Worm (Caenorhabditis elegans): ENCODE results near the gene sfxn-1.4.

Gene sfxn-1.4

DNA sequence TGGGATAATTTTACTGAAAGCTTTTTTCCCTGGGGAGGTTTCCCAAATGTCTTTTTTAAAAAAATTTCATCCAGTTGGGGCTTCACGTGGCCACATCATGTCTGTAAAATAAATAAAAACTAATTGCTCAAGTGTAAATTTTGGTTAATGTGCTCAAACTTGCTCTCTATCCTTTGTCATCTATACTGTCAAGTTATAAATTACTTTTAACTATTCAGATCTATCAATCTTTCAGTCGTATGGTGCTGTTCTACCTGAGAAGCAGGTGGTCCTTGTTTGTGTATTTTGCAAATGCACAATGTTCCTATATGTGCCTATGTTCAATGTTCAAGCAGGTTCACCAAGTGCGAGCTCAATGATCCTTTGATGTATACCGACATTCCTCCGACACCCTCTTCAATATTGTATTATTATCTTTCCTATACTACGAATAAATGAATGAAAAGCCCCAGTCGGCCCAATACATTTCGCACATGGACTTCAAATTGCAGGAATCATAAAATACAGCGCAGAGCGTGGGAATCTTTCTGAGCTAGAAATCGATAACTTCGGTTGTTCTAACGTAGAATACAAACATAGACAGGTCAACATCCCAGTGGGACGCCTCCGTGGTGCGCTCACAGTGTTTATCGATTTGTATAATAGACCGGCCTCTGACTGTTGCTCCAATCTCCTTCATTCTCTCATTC is at the start of gene sfxn-1.4, which contains the start of gene C47D12.4:
Gene sfxn-1.4 (minus strand): TSS at position 101 of the 689 bp plus-strand sequence.
Gene C47D12.4 (plus strand): TSS at position 639 of the 689 bp plus-strand sequence.
- TF ChIP-seq T22C8.4 (GFP tag; IDR thresholded peaks at IDR 0.05) (0 out of 2 replicates have a peak, but pooled peaks have one; percentile 18), ztf-23 (GFP tag; IDR thresholded peaks at IDR 0.05) (no peak)

DNA sequence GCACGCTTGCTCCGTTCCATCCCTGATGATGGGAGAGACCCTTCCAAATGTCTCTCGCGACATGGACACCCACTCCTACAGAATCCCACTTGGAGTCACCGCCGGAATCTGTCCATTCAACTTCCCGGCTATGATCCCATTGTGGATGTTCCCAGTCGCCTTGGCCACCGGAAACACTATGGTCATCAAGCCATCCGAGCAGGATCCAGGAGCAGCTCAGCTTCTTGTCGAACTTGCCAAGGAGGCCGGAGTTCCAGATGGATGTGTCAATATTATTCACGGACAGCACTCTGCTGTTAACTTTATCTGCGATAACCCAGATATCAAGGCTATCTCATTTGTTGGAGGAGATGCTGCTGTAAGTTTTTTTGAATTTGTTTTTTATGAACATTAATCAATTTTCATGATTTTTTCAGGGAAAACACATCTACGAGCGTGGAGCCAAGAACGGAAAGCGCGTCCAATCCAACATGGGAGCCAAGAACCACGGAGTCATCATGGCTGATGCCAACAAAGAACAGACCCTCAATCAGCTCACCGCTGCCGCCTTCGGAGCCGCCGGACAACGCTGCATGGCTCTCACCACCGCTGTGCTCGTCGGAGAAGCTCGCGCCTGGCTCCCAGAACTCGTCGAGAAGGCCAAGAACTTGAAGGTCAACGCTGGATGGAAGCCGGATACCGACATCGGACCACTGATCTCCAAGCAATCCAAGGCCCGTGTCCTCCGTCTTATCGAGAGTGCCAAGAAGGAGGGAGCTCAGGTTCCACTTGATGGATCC is 48.9 kb upstream of the sfxn-1.4 start:
- no peak for TF ChIP-seq ref-1 (GFP tag; conservative IDR thresholded peaks at IDR 0.05)
- no peak for TF ChIP-seq flt-1 (GFP tag; IDR thresholded peaks at IDR 0.05)
- TF ChIP-seq ztf-23 (GFP tag; IDR thresholded peaks at IDR 0.05), result no peak
- no peak for TF ChIP-seq cog-1 (tag; optimal IDR thresholded peaks at IDR 0.05)

DNA sequence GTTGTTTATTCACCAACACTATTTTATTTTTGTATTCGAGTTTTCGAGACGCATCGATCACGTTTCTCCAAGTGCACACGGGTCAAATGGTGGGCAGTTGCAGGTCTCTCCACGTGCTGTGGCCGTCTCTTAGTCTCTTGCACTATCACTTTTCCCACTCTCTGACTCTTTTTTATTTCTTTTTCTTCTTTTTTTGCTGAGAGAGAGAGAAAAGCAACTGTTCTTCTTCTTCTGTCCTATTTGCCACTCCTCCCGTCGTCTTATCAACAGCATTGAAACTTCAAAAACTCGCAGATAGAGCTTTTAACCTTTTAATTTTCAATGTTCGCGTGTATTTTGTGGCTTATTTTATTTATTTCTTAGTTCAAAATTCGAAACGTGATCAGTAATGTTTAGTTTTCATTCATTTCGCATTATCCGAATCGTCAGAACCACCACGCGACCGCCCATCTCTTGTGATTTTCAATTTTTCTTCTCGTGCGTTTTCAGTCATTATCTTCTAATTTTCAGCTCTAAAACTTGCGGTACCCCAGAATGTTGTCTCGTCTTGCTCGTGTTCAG is 47.6 kb upstream of the sfxn-1.4 start, which contains the start of gene alh-8:
Gene alh-8 (plus strand): TSS at position 511 of the 561 bp plus-strand sequence.
- TF ChIP-seq ztf-23 (GFP tag; IDR thresholded peaks at IDR 0.05) (no peak), klf-2 (GFP tag; conservative IDR thresholded peaks at IDR 0.05) (no peak), flt-1 (GFP tag; IDR thresholded peaks at IDR 0.05) (no peak), ztf-29 (GFP tag; IDR thresholded peaks at IDR 0.05) (no peak), ref-1 (GFP tag; conservative IDR thresholded peaks at IDR 0.05) (no peak)

ce11 chrII:11727438-11727837 is 46.4 kb upstream of the sfxn-1.4 start:
- TF ChIP-seq T22C8.4 (GFP tag; IDR thresholded peaks at IDR 0.05), result no peak
- no peak for TF ChIP-seq tab-1 (GFP tag; IDR thresholded peaks at IDR 0.05)
- TF ChIP-seq med-1 (GFP tag; optimal IDR thresholded peaks at IDR 0.05; ENCODE audit: insufficient read depth), result no peak
- TF ChIP-seq ztf-29 (GFP tag; IDR thresholded peaks at IDR 0.05), result no peak
- TF ChIP-seq ztf-23 (GFP tag; IDR thresholded peaks at IDR 0.05), result no peak
- TF ChIP-seq cog-1 (tag; optimal IDR thresholded peaks at IDR 0.05), result no peak
- TF ChIP-seq klf-2 (GFP tag; conservative IDR thresholded peaks at IDR 0.05), result no peak
- no peak for TF ChIP-seq ref-1 (GFP tag; conservative IDR thresholded peaks at IDR 0.05)
- no peak for TF ChIP-seq flt-1 (GFP tag; IDR thresholded peaks at IDR 0.05)

DNA sequence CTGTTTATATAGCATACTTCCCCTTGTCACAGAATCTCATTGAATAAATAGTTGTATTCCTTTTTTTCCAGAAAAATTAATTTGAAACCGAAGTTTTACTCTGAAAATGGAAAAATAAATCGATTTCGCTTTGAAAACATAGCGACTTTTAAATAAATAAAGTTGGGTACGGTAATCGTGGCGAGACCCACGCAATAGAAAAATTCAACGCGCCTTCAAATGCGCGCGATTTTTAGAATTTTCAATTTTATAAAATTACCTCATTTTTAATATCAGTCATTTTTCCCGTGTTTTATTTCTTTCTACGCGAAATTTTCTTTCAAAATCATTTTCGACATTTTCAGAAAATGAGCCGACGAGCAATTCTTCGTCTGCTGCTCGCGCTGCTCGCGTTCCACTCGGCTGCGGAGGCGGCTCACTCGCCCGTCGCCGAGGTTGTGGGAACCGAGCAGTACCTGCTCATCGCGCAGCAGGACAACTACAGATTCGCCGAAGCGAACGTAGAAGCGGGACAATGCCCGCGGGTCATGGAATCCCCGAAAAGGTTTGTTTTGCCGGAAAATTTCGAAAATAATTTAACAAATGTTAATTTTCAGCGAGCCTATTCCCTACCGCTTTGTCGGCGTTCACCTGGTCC is 45.6 kb upstream of the sfxn-1.4 start, which contains the start of gene F13D12.5:
Gene F13D12.5 (plus strand): TSS at position 345 of the 637 bp plus-strand sequence.
- no peak for TF ChIP-seq tab-1 (GFP tag; IDR thresholded peaks at IDR 0.05)
- no peak for TF ChIP-seq klf-2 (GFP tag; conservative IDR thresholded peaks at IDR 0.05)

ce11 chrII:11725615-11726014 is 44.6 kb upstream of the sfxn-1.4 start:
- TF ChIP-seq ztf-29 (GFP tag; IDR thresholded peaks at IDR 0.05) (no peak), flt-1 (GFP tag; IDR thresholded peaks at IDR 0.05) (no peak), T22C8.4 (GFP tag; IDR thresholded peaks at IDR 0.05) (no peak), tab-1 (GFP tag; IDR thresholded peaks at IDR 0.05) (no peak), cog-1 (tag; optimal IDR thresholded peaks at IDR 0.05) (no peak), klf-2 (GFP tag; conservative IDR thresholded peaks at IDR 0.05) (no peak), ztf-23 (GFP tag; IDR thresholded peaks at IDR 0.05) (no peak), ref-1 (GFP tag; conservative IDR thresholded peaks at IDR 0.05) (no peak), med-1 (GFP tag; optimal IDR thresholded peaks at IDR 0.05; ENCODE audit: insufficient read depth) (no peak)

ce11 chrII:11724362-11724761 is 43.3 kb upstream of the sfxn-1.4 start:
- TF ChIP-seq cog-1 (tag; optimal IDR thresholded peaks at IDR 0.05) (no peak), med-1 (GFP tag; optimal IDR thresholded peaks at IDR 0.05; ENCODE audit: insufficient read depth) (no peak), tab-1 (GFP tag; IDR thresholded peaks at IDR 0.05) (no peak), ztf-23 (GFP tag; IDR thresholded peaks at IDR 0.05) (no peak), klf-2 (GFP tag; conservative IDR thresholded peaks at IDR 0.05) (no peak), ztf-29 (GFP tag; IDR thresholded peaks at IDR 0.05) (no peak), flt-1 (GFP tag; IDR thresholded peaks at IDR 0.05) (no peak)

DNA sequence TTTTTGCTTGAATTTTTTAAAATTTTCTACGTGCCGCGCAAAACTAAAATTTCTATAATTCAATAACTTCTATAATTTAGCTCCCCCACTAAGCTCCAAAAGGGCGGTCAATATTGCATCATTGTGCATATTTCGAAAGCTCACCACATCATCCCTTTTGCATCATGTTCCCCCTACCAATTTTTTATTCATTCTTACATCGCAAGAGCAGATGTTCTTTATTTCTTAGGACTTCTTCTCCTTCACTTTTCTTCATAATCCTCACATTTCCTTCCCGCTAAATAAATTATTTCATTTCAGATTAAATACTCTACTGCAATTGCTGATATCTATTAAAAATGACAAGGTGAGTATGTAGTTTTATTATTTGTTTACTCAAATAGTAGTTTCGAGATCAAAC is 42.9 kb upstream of the sfxn-1.4 start, which contains the start of gene ldh-1:
Gene ldh-1 (plus strand): TSS at position 301 of the 400 bp plus-strand sequence.
- TF ChIP-seq tab-1 (GFP tag; IDR thresholded peaks at IDR 0.05), result no peak
- no peak for TF ChIP-seq flt-1 (GFP tag; IDR thresholded peaks at IDR 0.05)
- no peak for TF ChIP-seq T22C8.4 (GFP tag; IDR thresholded peaks at IDR 0.05)
- TF ChIP-seq med-1 (GFP tag; optimal IDR thresholded peaks at IDR 0.05; ENCODE audit: insufficient read depth), result no peak
- TF ChIP-seq ztf-23 (GFP tag; IDR thresholded peaks at IDR 0.05), result no peak
- TF ChIP-seq cog-1 (tag; optimal IDR thresholded peaks at IDR 0.05), result no peak
- no peak for TF ChIP-seq klf-2 (GFP tag; conservative IDR thresholded peaks at IDR 0.05)
- no peak for TF ChIP-seq ztf-29 (GFP tag; IDR thresholded peaks at IDR 0.05)
- no peak for TF ChIP-seq ref-1 (GFP tag; conservative IDR thresholded peaks at IDR 0.05)

ce11 chrII:11722164-11722563 is 41.1 kb upstream of the sfxn-1.4 start:
- no peak for TF ChIP-seq klf-2 (GFP tag; conservative IDR thresholded peaks at IDR 0.05)
- no peak for TF ChIP-seq ztf-29 (GFP tag; IDR thresholded peaks at IDR 0.05)
- no peak for TF ChIP-seq T22C8.4 (GFP tag; IDR thresholded peaks at IDR 0.05)
- TF ChIP-seq tab-1 (GFP tag; IDR thresholded peaks at IDR 0.05), result no peak
- no peak for TF ChIP-seq ztf-23 (GFP tag; IDR thresholded peaks at IDR 0.05)
